Worm (Caenorhabditis elegans) whole organism, L2 larva: Measurements from ENCODE around the gene glb-14.

Source experiments
- ceh-16 ChIP-seq: fragments of 150-350 bp; optimal IDR thresholded peaks from 2 replicates; lab custom pipeline; 2014; ENCODE audit warnings: missing biosample characterization, missing genetic modification characterization
- ceh-82 ChIP-seq: fragments of 150-350 bp; optimal IDR thresholded peaks from 2 replicates; lab custom pipeline; 2014; ENCODE audit warnings: missing biosample characterization, missing genetic modification characterization
- elt-1 ChIP-seq: fragments of 150-350 bp; optimal IDR thresholded peaks from 2 replicates; lab custom pipeline; 2014; ENCODE audit warnings: missing biosample characterization, missing genetic modification characterization
- fos-1 ChIP-seq: fragments of 150-350 bp; optimal IDR thresholded peaks from 2 replicates; lab custom pipeline; 2014; ENCODE audit warnings: missing biosample characterization, missing genetic modification characterization
- nhr-21 ChIP-seq: fragments of 150-350 bp; optimal IDR thresholded peaks from 2 replicates; lab custom pipeline; 2014; ENCODE audit warnings: missing biosample characterization, missing genetic modification characterization
- nhr-237 ChIP-seq: fragments of 150-350 bp; optimal IDR thresholded peaks from 2 replicates; lab custom pipeline; 2014; ENCODE audit warnings: missing biosample characterization, missing genetic modification characterization
- nhr-25 ChIP-seq: fragments of 150-350 bp; sonication (generic microtip); optimal IDR thresholded peaks from 3 replicates; lab custom pipeline; 2014; ENCODE audit warnings: missing biosample characterization, missing genetic modification characterization
- snpc-4 ChIP-seq: fragments of 150-350 bp; optimal IDR thresholded peaks from 2 replicates; lab custom pipeline; 2014; ENCODE audit warnings: missing biosample characterization, missing genetic modification characterization
- unc-55 ChIP-seq: fragments of 150-350 bp; sonication (generic microtip); optimal IDR thresholded peaks from 3 replicates; lab custom pipeline; 2014; ENCODE audit warnings: missing biosample characterization, missing genetic modification reagents, missing genetic modification characterization
- ztf-11 ChIP-seq: sonication (generic microtip); optimal IDR thresholded peaks from 2 replicates; lab custom pipeline; 2017; ENCODE audit warnings: missing biosample characterization, missing genetic modification characterization

DNA sequence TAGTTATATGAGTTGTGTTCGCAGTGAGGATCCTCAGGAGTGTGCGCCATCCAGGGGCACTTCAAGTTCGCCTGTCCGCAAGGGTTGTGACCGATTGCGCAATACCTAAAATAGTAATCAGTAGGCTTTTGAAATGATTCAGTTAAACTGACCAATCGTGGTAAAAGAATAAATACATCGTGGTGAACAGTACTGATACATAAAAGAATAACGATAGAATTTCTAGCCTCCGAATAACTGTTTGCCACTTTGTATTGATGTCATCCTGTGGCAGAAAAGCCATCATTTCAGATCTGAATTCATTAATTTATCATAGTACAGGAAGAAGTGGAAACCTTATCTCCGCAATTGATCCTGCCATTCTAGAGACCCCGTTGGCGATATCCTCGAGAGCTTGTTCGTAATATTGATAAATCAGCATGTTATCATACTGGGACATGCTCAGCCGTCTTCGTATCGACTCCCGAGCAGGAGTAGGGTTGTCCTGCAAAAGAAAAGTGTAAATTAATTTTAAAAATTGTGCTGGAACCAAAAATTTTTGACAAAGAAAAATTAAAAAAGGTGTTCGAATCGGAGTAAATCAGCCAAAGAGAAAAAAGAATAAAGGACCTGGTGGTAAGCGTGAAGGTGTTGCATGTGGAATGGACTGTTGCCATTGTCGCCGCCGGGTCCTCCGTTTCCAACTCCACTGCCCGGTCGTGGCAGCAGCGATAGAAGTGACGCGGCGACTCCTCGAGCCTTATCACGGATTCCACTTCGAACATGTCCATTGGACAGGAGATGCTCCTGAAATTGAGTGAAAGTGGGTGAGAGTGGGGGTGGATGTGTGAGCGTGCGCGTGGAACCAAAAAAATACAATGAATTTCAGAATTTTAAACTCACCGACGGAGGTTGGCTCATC is 31.7 kb downstream of the glb-14 start:
- TF ChIP-seq ztf-11 (tag; lab: Kevin White, UChicago) (no peak), elt-1 (no peak), ceh-82 (tag; lab: Kevin White, UChicago) (no peak), unc-55 (GFP tag; lab: Kevin White, UChicago) (no peak), nhr-21 (tag; lab: Kevin White, UChicago) (no peak), snpc-4 (tag; lab: Kevin White, UChicago) (no peak), nhr-25 (tag; lab: Kevin White, UChicago) (no peak), nhr-237 (tag; lab: Kevin White, UChicago) (no peak), fos-1 (tag; lab: Kevin White, UChicago) (no peak), ceh-16 (tag; lab: Kevin White, UChicago) (no peak)
